Fruit fly (Drosophila melanogaster) whole organism, embryonic: ENCODE measurements around the gene Atg6.

Experiments
- Atf6 ChIP-seq: fragments of 200-800 bp; sonication (Bioruptor generic); IDR thresholded peaks from 2 replicates; pipeline ENCODE4 v1.3.6; 2022; ENCODE audit warnings: missing biosample characterization, missing genetic modification characterization
- Blimp-1 ChIP-seq: fragments of 200-800 bp; sonication (Bioruptor generic); optimal IDR thresholded peaks from 3 replicates; lab custom pipeline; 2018; ENCODE audit warnings: missing biosample characterization, missing genetic modification characterization, mild to moderate bottlenecking, moderate library complexity, missing genetic modification reagents
- CG10209 ChIP-seq: fragments of 200-800 bp; sonication (Bioruptor generic); optimal IDR thresholded peaks from 3 replicates; lab custom pipeline; 2017; ENCODE audit warnings: missing biosample characterization, mild to moderate bottlenecking, missing genetic modification characterization, missing genetic modification reagents
- CG10366 ChIP-seq: fragments of 200-800 bp; sonication (Bioruptor generic); IDR thresholded peaks from 2 replicates; pipeline ENCODE4 v1.3.6; 2022; ENCODE audit warnings: missing biosample characterization, missing genetic modification characterization
- CG10431 ChIP-seq: fragments of 200-800 bp; sonication (Bioruptor generic); optimal IDR thresholded peaks from 3 replicates; lab custom pipeline; 2018; ENCODE audit warnings: missing biosample characterization, mild to moderate bottlenecking, missing genetic modification characterization
- CG12155 ChIP-seq: fragments of 200-800 bp; sonication (Bioruptor generic); optimal IDR thresholded peaks from 3 replicates; lab custom pipeline; 2016; ENCODE audit warnings: missing biosample characterization, missing genetic modification characterization
- CG12659 ChIP-seq: fragments of 200-800 bp; sonication (Bioruptor generic); optimal IDR thresholded peaks from 3 replicates; lab custom pipeline; 2017; ENCODE audit warnings: mild to moderate bottlenecking, missing biosample characterization, missing genetic modification reagents, missing genetic modification characterization
- CG13296 ChIP-seq: fragments of 200-800 bp; sonication (Bioruptor generic); optimal IDR thresholded peaks from 3 replicates; lab custom pipeline; 2018; ENCODE audit warnings: missing biosample characterization, mild to moderate bottlenecking, missing genetic modification characterization
- CG14860 ChIP-seq: fragments of 200-800 bp; sonication (Bioruptor generic); IDR thresholded peaks from 3 replicates; pipeline ENCODE4 v1.3.6; 2022; ENCODE audit warnings: missing biosample characterization, missing genetic modification characterization; ENCODE audit not compliant: partially characterized antibody
- CG15601 ChIP-seq: fragments of 200-800 bp; sonication (Bioruptor generic); optimal IDR thresholded peaks from 3 replicates; lab custom pipeline; 2019; ENCODE audit warnings: missing biosample characterization, mild to moderate bottlenecking, missing genetic modification characterization, moderate library complexity
- CG33213 ChIP-seq: fragments of 200-800 bp; sonication (Bioruptor generic); optimal IDR thresholded peaks from 3 replicates; lab custom pipeline; 2016; ENCODE audit warnings: missing biosample characterization, missing genetic modification characterization
- CG4282 ChIP-seq: fragments of 200-800 bp; sonication (Bioruptor generic); optimal IDR thresholded peaks from 2 replicates; lab custom pipeline; 2016; ENCODE audit warnings: missing biosample characterization, missing genetic modification characterization
- CG4328 ChIP-seq: fragments of 200-800 bp; sonication (Bioruptor generic); optimal IDR thresholded peaks from 3 replicates; lab custom pipeline; 2017; ENCODE audit warnings: missing biosample characterization, missing genetic modification reagents, missing genetic modification characterization
- CG4424 ChIP-seq: fragments of 200-800 bp; sonication (Bioruptor generic); optimal IDR thresholded peaks from 3 replicates; lab custom pipeline; 2016; ENCODE audit warnings: missing biosample characterization, missing genetic modification characterization
- CG4617 ChIP-seq: fragments of 200-800 bp; sonication (Bioruptor generic); optimal IDR thresholded peaks from 3 replicates; lab custom pipeline; 2016; ENCODE audit warnings: missing biosample characterization, missing genetic modification characterization, borderline replicate concordance
- CG6765 ChIP-seq: fragments of 200-800 bp; sonication (Bioruptor generic); optimal IDR thresholded peaks from 3 replicates; lab custom pipeline; 2017; ENCODE audit warnings: missing biosample characterization, mild to moderate bottlenecking, missing genetic modification characterization
- CG7839 ChIP-seq: fragments of 200-800 bp; sonication (Bioruptor generic); optimal IDR thresholded peaks from 3 replicates; lab custom pipeline; 2018; ENCODE audit warnings: missing biosample characterization, mild to moderate bottlenecking, missing genetic modification characterization, moderate library complexity
- CG8359 ChIP-seq: fragments of 200-800 bp; sonication (Bioruptor generic); optimal IDR thresholded peaks from 2 replicates; lab custom pipeline; 2017; ENCODE audit warnings: missing biosample characterization, mild to moderate bottlenecking, missing genetic modification characterization, borderline replicate concordance
- CG8924 ChIP-seq: fragments of 200-800 bp; optimal IDR thresholded peaks from 3 replicates; lab custom pipeline; 2019; ENCODE audit warnings: missing biosample characterization, mild to moderate bottlenecking, missing genetic modification characterization, moderate library complexity
- CG9727 ChIP-seq: fragments of 200-800 bp; sonication (Bioruptor generic); optimal IDR thresholded peaks from 3 replicates; lab custom pipeline; 2017; ENCODE audit warnings: missing biosample characterization, mild to moderate bottlenecking, missing genetic modification characterization
- Camta ChIP-seq: fragments of 200-800 bp; sonication (Bioruptor generic); optimal IDR thresholded peaks from 2 replicates; lab custom pipeline; 2016; ENCODE audit warnings: missing biosample characterization, missing genetic modification characterization
- Doc3 ChIP-seq: fragments of 200-800 bp; sonication (Bioruptor generic); IDR thresholded peaks from 3 replicates; pipeline ENCODE4 v1.3.6; 2022; ENCODE audit warnings: missing biosample characterization, missing genetic modification characterization; ENCODE audit not compliant: partially characterized antibody
- Ets65A ChIP-seq: fragments of 200-800 bp; sonication (Bioruptor generic); peaks from one replicate; lab custom pipeline; 2016; ENCODE audit warnings: missing biosample characterization, missing genetic modification characterization
- GATAe ChIP-seq: fragments of 200-800 bp; sonication (Bioruptor generic); conservative IDR thresholded peaks from 2 replicates; pipeline ENCODE4 v1.3.6; 2022; ENCODE audit warnings: missing biosample characterization, missing genetic modification characterization
- H2.0 ChIP-seq: fragments of 200-800 bp; sonication (Bioruptor generic); IDR thresholded peaks from 2 replicates; pipeline ENCODE4 v1.3.6; 2022; ENCODE audit warnings: missing biosample characterization, missing genetic modification characterization
- Lpt ChIP-seq: fragments of >200 bp; optimal IDR thresholded peaks from 2 replicates; lab custom pipeline; 2018; ENCODE audit warnings: missing biosample characterization, missing genetic modification characterization
- MBD-R2 ChIP-seq: fragments of 200-800 bp; sonication (Bioruptor generic); IDR thresholded peaks from 2 replicates; pipeline ENCODE4 v1.3.6; 2022; ENCODE audit warnings: missing biosample characterization, missing genetic modification characterization
- Med ChIP-seq: fragments of 200-800 bp; sonication (Bioruptor generic); peaks from one replicate; lab custom pipeline; 2016; ENCODE audit warnings: missing biosample characterization, missing genetic modification characterization, mild to moderate bottlenecking, inconsistent platforms, moderate library complexity
- Oli ChIP-seq: fragments of 200-800 bp; sonication (Bioruptor generic); optimal IDR thresholded peaks from 2 replicates; lab custom pipeline; 2018; ENCODE audit warnings: missing biosample characterization, mild to moderate bottlenecking, missing genetic modification characterization, moderate library complexity
- Xbp1 ChIP-seq: fragments of 200-800 bp; sonication (Bioruptor generic); optimal IDR thresholded peaks from 3 replicates; lab custom pipeline; 2016; ENCODE audit warnings: missing biosample characterization, mild to moderate bottlenecking, missing genetic modification characterization
- Xrp1 ChIP-seq: fragments of 200-800 bp; sonication (Bioruptor generic); IDR thresholded peaks from 2 replicates; pipeline ENCODE4 v1.3.6; 2022; ENCODE audit warnings: missing biosample characterization, missing genetic modification characterization
- ab ChIP-seq: fragments of 200-800 bp; sonication (Bioruptor generic); optimal IDR thresholded peaks from 2 replicates; lab custom pipeline; 2016; ENCODE audit warnings: missing biosample characterization, missing genetic modification characterization
- bab2 ChIP-seq: fragments of 200-800 bp; sonication (Bioruptor generic); optimal IDR thresholded peaks from 2 replicates; lab custom pipeline; 2016; ENCODE audit warnings: missing biosample characterization, missing genetic modification characterization
- bowl ChIP-seq: fragments of 200-800 bp; sonication (Bioruptor generic); IDR thresholded peaks from 2 replicates; pipeline ENCODE4 v1.3.6; 2022; ENCODE audit warnings: missing biosample characterization, missing genetic modification characterization
- gt ChIP-seq: fragments of 200-800 bp; sonication (Bioruptor generic); IDR thresholded peaks from 2 replicates; pipeline ENCODE4 v1.3.6; 2022; ENCODE audit warnings: missing biosample characterization, missing genetic modification characterization
- h ChIP-seq: fragments of >200 bp; optimal IDR thresholded peaks from 2 replicates; lab custom pipeline; 2017
- hth ChIP-seq: fragments of >200 bp; optimal IDR thresholded peaks from 2 replicates; lab custom pipeline; 2017; ENCODE audit warnings: inconsistent platforms
- ind ChIP-seq: fragments of 200-800 bp; sonication (Bioruptor generic); optimal IDR thresholded peaks from 3 replicates; lab custom pipeline; 2016; ENCODE audit warnings: missing biosample characterization, missing genetic modification characterization
- luna ChIP-seq: fragments of 200-800 bp; sonication (Bioruptor generic); optimal IDR thresholded peaks from 2 replicates; lab custom pipeline; 2016; ENCODE audit warnings: missing biosample characterization, missing genetic modification characterization
- mirr ChIP-seq: fragments of 200-800 bp; sonication (Bioruptor generic); optimal IDR thresholded peaks from 3 replicates; lab custom pipeline; 2018; ENCODE audit warnings: missing biosample characterization, mild to moderate bottlenecking, missing genetic modification characterization
- pfk ChIP-seq: fragments of 200-800 bp; sonication (Bioruptor generic); optimal IDR thresholded peaks from 2 replicates; lab custom pipeline; 2018; ENCODE audit warnings: missing biosample characterization, mild to moderate bottlenecking, missing genetic modification characterization, moderate library complexity
- sc ChIP-seq, 3 experiments: fragments of >200 bp in 2 of 3; fragments of 200-800 bp in 1 of 3; sonication (Bioruptor generic) in 1 of 3; optimal IDR thresholded peaks; 2 replicates in 2 of 3; 3 replicates in 1 of 3; lab custom pipeline; 2017; ENCODE audit warnings: mild to moderate bottlenecking in 1 of 3, missing biosample characterization in 1 of 3, missing genetic modification characterization in 1 of 3, missing genetic modification reagents in 1 of 3
- sob ChIP-seq: fragments of 200-800 bp; sonication (Bioruptor generic); IDR thresholded peaks from 2 replicates; pipeline ENCODE4 v1.3.6; 2022; ENCODE audit warnings: missing biosample characterization, missing genetic modification characterization
- tll ChIP-seq, 2 experiments: fragments of 200-800 bp in 1 of 2; fragments of >200 bp in 1 of 2; sonication (Bioruptor generic) in 1 of 2; optimal IDR thresholded peaks; 2 replicates each; lab custom pipeline; 2017 to 2019; ENCODE audit warnings: missing biosample characterization in 2 of 2, missing genetic modification characterization in 2 of 2, mild to moderate bottlenecking in 1 of 2, moderate library complexity in 1 of 2
- tna ChIP-seq: fragments of 200-800 bp; sonication (Bioruptor generic); IDR thresholded peaks from 2 replicates; pipeline ENCODE4 v1.3.6; 2022; ENCODE audit warnings: missing biosample characterization, missing genetic modification characterization; ENCODE audit not compliant: partially characterized antibody
- unc-4 ChIP-seq: fragments of 200-800 bp; sonication (Bioruptor generic); IDR thresholded peaks from 2 replicates; pipeline ENCODE4 v1.3.6; 2022; ENCODE audit warnings: missing biosample characterization, missing genetic modification characterization; ENCODE audit not compliant: partially characterized antibody
- wor ChIP-seq: fragments of 200-800 bp; sonication (Bioruptor generic); IDR thresholded peaks from 2 replicates; pipeline ENCODE4 v1.3.6; 2022; ENCODE audit warnings: missing biosample characterization, missing genetic modification characterization
- zen ChIP-seq: fragments of 200-800 bp; sonication (Bioruptor generic); optimal IDR thresholded peaks from 3 replicates; lab custom pipeline; 2018; ENCODE audit warnings: missing biosample characterization, mild to moderate bottlenecking, missing genetic modification characterization, moderate library complexity
- zfh1 ChIP-seq: fragments of 200-800 bp; sonication (Bioruptor generic); IDR thresholded peaks from 3 replicates; pipeline ENCODE4 v1.3.6; 2022; ENCODE audit warnings: missing biosample characterization, missing genetic modification characterization

Atg6 gene

dm6 chr3R:24047998-24048511 is 2.5 kb downstream of the Atg6 start, which contains the start of gene Rox8 (continued):
- TF ChIP-seq Ets65A (GFP tag; lab: Kevin White, UChicago) (peak; percentile 67), hth (lab: Kevin White, UChicago) (no peak), CG7839 (peak; percentile 24), CG4424 (GFP tag; lab: Kevin White, UChicago) (peak; percentile 29), tna (GFP tag; lab: Robert Waterston, UW) (no peak; the same call in 1 of the 2 replicates), MBD-R2 (GFP tag; lab: Robert Waterston, UW) (peak; percentile 66), gt (GFP tag; lab: Robert Waterston, UW) (no peak), Doc3 (GFP tag; lab: Robert Waterston, UW) (0 out of 3 replicates have a peak, but pooled peaks have one; percentile 41), mirr (GFP tag; lab: Kevin White, UChicago) (peak; percentile 20), Oli (tag; lab: Kevin White, UChicago) (no peak), sc (optimal IDR thresholded peaks at IDR 0.05; lab: Kevin White, UChicago) (no peak), sc (GFP tag; optimal IDR thresholded peaks at IDR 0.05; lab: Kevin White, UChicago) (no peak), Xbp1 (GFP tag; lab: Kevin White, UChicago) (peak; percentile 38), h (no peak), unc-4 (GFP tag; lab: Robert Waterston, UW) (no peak), CG8924 (tag; lab: Kevin White, UChicago) (peak; percentile 56), CG33213 (GFP tag; lab: Kevin White, UChicago) (peak; percentile 21), CG12659 (GFP tag; lab: Kevin White, UChicago) (peak; percentile 84), zfh1 (GFP tag; lab: Robert Waterston, UW) (no peak), Xrp1 (GFP tag; lab: Robert Waterston, UW) (peak; percentile 8; the same call in 1 of the 2 replicates), bowl (GFP tag; lab: Robert Waterston, UW) (no peak), zen (tag; lab: Kevin White, UChicago) (peak; percentile 67), wor (GFP tag; lab: Robert Waterston, UW) (no peak), pfk (GFP tag; lab: Kevin White, UChicago) (peak; percentile 19), CG6765 (GFP tag; lab: Kevin White, UChicago) (no peak), H2.0 (GFP tag; lab: Robert Waterston, UW) (no peak), Blimp-1 (GFP tag; lab: Kevin White, UChicago) (peak; percentile 19), CG4617 (GFP tag; lab: Kevin White, UChicago) (peak; percentile 82), ind (GFP tag; lab: Kevin White, UChicago) (peak; percentile 35), CG8359 (GFP tag; lab: Kevin White, UChicago) (no peak), CG10209 (GFP tag; lab: Kevin White, UChicago) (peak; percentile 9), CG13296 (GFP tag; lab: Kevin White, UChicago) (peak; percentile 45), CG10366 (GFP tag; lab: Robert Waterston, UW) (no peak), CG12155 (peak; percentile 59), Lpt (no peak), ab (GFP tag; lab: Kevin White, UChicago) (no peak), Camta (no peak), luna (GFP tag; lab: Kevin White, UChicago) (no peak), sob (GFP tag; lab: Robert Waterston, UW) (0 out of 2 replicates have a peak, but pooled peaks have one; percentile 10), CG4328 (GFP tag; lab: Kevin White, UChicago) (peak; percentile 61), Med (GFP tag; lab: Kevin White, UChicago) (peak; percentile 89), CG4282 (no peak), CG15601 (tag; lab: Kevin White, UChicago) (peak; percentile 21), CG9727 (GFP tag; lab: Kevin White, UChicago) (peak; percentile 46), tll (GFP tag; optimal IDR thresholded peaks at IDR 0.05; lab: Kevin White, UChicago) (no peak), Atf6 (GFP tag; lab: Robert Waterston, UW) (no peak; the same call in 1 of the 2 replicates), CG10431 (peak; percentile 21), bab2 (GFP tag; lab: Kevin White, UChicago) (no peak), GATAe (GFP tag; lab: Robert Waterston, UW) (0 out of 2 replicates have a peak, but pooled peaks have one; percentile 9), CG14860 (GFP tag; lab: Robert Waterston, UW) (peak; percentile 44; the same call in 1 of the 3 replicates)
